Fruit fly (Drosophila melanogaster): ENCODE measurements around the gene rept.

The rept gene

dm6 chr3L:19225687-19226086 is 29.5 kb upstream of the rept start:
- TF ChIP-seq CG3919 (GFP tag; optimal IDR thresholded peaks at IDR 0.05) (no peak), CG6163 (GFP tag; IDR thresholded peaks at IDR 0.05) (no peak), CG32006 (GFP tag; optimal IDR thresholded peaks at IDR 0.05) (no peak), Smox (GFP tag; optimal IDR thresholded peaks at IDR 0.05) (no peak), Met (GFP tag; optimal IDR thresholded peaks at IDR 0.05) (no peak), CG9139 (GFP tag; optimal IDR thresholded peaks at IDR 0.05) (no peak), dsx (GFP tag; optimal IDR thresholded peaks at IDR 0.05; ENCODE audit: poor library complexity, severe bottlenecking) (no peak), CG1621 (tag; optimal IDR thresholded peaks at IDR 0.05) (no peak)

dm6 chr3L:19228371-19228817 is 26.7 kb upstream of the rept start:
- TF ChIP-seq CG10669 (GFP tag; optimal IDR thresholded peaks at IDR 0.05), result no peak
- TF ChIP-seq achi (GFP tag; optimal IDR thresholded peaks at IDR 0.05), result no peak
- no peak for TF ChIP-seq Hr4 (GFP tag; optimal IDR thresholded peaks at IDR 0.05)
- TF ChIP-seq CG32006 (GFP tag; optimal IDR thresholded peaks at IDR 0.05), result no peak
- TF ChIP-seq CG34406 (GFP tag; optimal IDR thresholded peaks at IDR 0.05), result no peak

- TF ChIP-seq Blimp-1 (GFP tag; optimal IDR thresholded peaks at IDR 0.05) (no peak), Gug (GFP tag; IDR thresholded peaks at IDR 0.05) (no peak), Smox (GFP tag; optimal IDR thresholded peaks at IDR 0.05) (no peak), CG3032 (tag; optimal IDR thresholded peaks at IDR 0.05) (no peak), CG10631 (GFP tag; optimal IDR thresholded peaks at IDR 0.05) (no peak), svp (GFP tag) (no peak), CG6163 (GFP tag; IDR thresholded peaks at IDR 0.05) (no peak), Hr4 (GFP tag; optimal IDR thresholded peaks at IDR 0.05) (no peak), Sox14 (GFP tag; optimal IDR thresholded peaks at IDR 0.05) (no peak), CG1621 (tag; optimal IDR thresholded peaks at IDR 0.05) (no peak), CG11762 (GFP tag; optimal IDR thresholded peaks at IDR 0.05; ENCODE audit: insufficient read depth) (no peak), CG11294 (GFP tag; IDR thresholded peaks at IDR 0.05) (no peak)
These were observed 26.2 kb upstream of the rept start for dm6 chr3L:19228857-19229398.

- TF ChIP-seq topi (GFP tag; optimal IDR thresholded peaks at IDR 0.05) (no peak), achi (GFP tag; optimal IDR thresholded peaks at IDR 0.05) (no peak)
These were observed 25.6 kb upstream of the rept start for dm6 chr3L:19229491-19229890.

- TF ChIP-seq Blimp-1 (GFP tag; optimal IDR thresholded peaks at IDR 0.05), result no peak
- no peak for TF ChIP-seq Hr39 (GFP tag; optimal IDR thresholded peaks at IDR 0.05)
- no peak for TF ChIP-seq CG8119 (GFP tag; IDR thresholded peaks at IDR 0.05)
- TF ChIP-seq svp (GFP tag), result peak; percentile 16
- TF ChIP-seq Eip75B (GFP tag; optimal IDR thresholded peaks at IDR 0.05), result no peak
- no peak for TF ChIP-seq ss (GFP tag; optimal IDR thresholded peaks at IDR 0.05)
- TF ChIP-seq CG31627 (GFP tag; optimal IDR thresholded peaks at IDR 0.05), result no peak
- no peak for TF ChIP-seq CG32006 (GFP tag; optimal IDR thresholded peaks at IDR 0.05)
- TF ChIP-seq CG3919 (GFP tag; optimal IDR thresholded peaks at IDR 0.05), result peak; percentile 10
- peak; percentile 48 for TF ChIP-seq Eip78C (GFP tag)
- no peak for TF ChIP-seq Sox14 (GFP tag; optimal IDR thresholded peaks at IDR 0.05)
- TF ChIP-seq topi (GFP tag; optimal IDR thresholded peaks at IDR 0.05), result no peak
- no peak for TF ChIP-seq Met (GFP tag; optimal IDR thresholded peaks at IDR 0.05)
- TF ChIP-seq esn (GFP tag; optimal IDR thresholded peaks at IDR 0.05), result peak; percentile 9
- TF ChIP-seq Ets96B (tag; optimal IDR thresholded peaks at IDR 0.05), result peak; percentile 28
These were observed 24.2 kb upstream of the rept start for dm6 chr3L:19230801-19231547.

- peak; percentile 17 for TF ChIP-seq svp (GFP tag)
- TF ChIP-seq CG11762 (GFP tag; optimal IDR thresholded peaks at IDR 0.05; ENCODE audit: insufficient read depth), result no peak
These were observed 23.5 kb upstream of the rept start for dm6 chr3L:19231608-19232007.

Data from whole organism, prepupa.